Fruit fly (Drosophila melanogaster): ENCODE measurements around the gene DIP-gamma.

DIP-gamma gene

DNA sequence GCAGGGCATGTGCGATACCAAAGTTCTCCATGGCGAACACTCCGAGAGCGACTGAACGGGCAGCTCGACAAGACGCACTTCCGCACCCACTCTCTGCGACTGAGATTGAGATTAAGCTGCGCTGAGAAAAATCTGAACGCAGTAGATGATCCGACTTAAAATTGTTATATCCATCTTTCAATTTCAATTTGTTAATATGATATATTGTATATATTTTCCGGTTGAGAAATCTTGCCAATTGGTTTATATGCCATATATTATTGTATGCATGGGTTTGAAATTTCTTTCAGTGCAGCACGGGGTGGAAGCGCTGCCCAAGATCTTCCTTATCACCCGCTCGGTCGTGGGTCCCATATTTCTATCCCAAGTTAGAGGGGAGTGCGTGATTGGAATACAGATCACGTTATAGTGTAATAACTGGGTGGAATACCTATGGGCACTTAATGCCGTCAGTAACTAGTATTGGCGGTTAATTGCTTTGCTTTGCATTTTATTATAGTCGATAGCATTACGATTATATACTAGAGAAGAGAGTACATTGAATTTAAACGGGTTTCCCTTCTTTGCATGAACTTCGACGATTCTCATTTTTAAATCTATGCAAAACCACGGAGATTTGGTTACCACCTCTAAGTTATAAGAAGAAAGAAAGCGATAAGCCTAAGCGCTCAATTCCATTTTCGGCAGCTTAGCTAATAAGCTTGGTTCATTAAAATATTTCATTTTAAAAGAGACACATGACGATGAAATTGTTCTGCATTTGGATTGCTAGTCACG, 89.9 kb downstream of the DIP-gamma start, which contains the start of the genes Nepl19 and Nepl20:
Gene Nepl19 (minus strand): TSS at position 57 of the 777 bp plus-strand sequence.
Gene Nepl20 (plus strand): TSS at position 727 of the 777 bp plus-strand sequence.
- TF ChIP-seq kay (GFP tag; ENCODE audit: borderline replicate concordance), result no peak
- peak; percentile 58 for TF ChIP-seq Mnt (GFP tag; optimal IDR thresholded peaks at IDR 0.05)
- TF ChIP-seq Crg-1 (GFP tag; optimal IDR thresholded peaks at IDR 0.05), result peak; percentile 58
- TF ChIP-seq CG14711 (tag; optimal IDR thresholded peaks at IDR 0.05), result peak; percentile 79
- TF ChIP-seq CG7045 (GFP tag; optimal IDR thresholded peaks at IDR 0.05), result peak; percentile 83
- TF ChIP-seq Clk (GFP tag; optimal IDR thresholded peaks at IDR 0.05), result peak; percentile 85
- TF ChIP-seq CG7101 (tag; optimal IDR thresholded peaks at IDR 0.05), result peak; percentile 85
- TF ChIP-seq CG11617 (GFP tag; optimal IDR thresholded peaks at IDR 0.05), result peak; percentile 80
- peak; percentile 65 for TF ChIP-seq pad (GFP tag; optimal IDR thresholded peaks at IDR 0.05)
- no peak for TF ChIP-seq ovo (GFP tag; optimal IDR thresholded peaks at IDR 0.05)
- TF ChIP-seq Hr96 (GFP tag; optimal IDR thresholded peaks at IDR 0.05), result peak; percentile 61
- no peak for TF ChIP-seq bab1 (GFP tag; optimal IDR thresholded peaks at IDR 0.05)
- TF ChIP-seq CG12768 (GFP tag; optimal IDR thresholded peaks at IDR 0.05), result peak; percentile 95
- TF ChIP-seq cnc (optimal IDR thresholded peaks at IDR 0.05), result no peak
- TF ChIP-seq toe (GFP tag; optimal IDR thresholded peaks at IDR 0.05), result peak; percentile 70
- peak; percentile 68 for TF ChIP-seq tj (GFP tag; optimal IDR thresholded peaks at IDR 0.05)
- peak; percentile 20 for TF ChIP-seq CG1620 (GFP tag; optimal IDR thresholded peaks at IDR 0.05)
- peak; percentile 92 for TF ChIP-seq CG33017 (tag; optimal IDR thresholded peaks at IDR 0.05)
- TF ChIP-seq CG5204 (GFP tag; optimal IDR thresholded peaks at IDR 0.05), result peak; percentile 76
- TF ChIP-seq cic (GFP tag; optimal IDR thresholded peaks at IDR 0.05), result peak; percentile 74

DNA sequence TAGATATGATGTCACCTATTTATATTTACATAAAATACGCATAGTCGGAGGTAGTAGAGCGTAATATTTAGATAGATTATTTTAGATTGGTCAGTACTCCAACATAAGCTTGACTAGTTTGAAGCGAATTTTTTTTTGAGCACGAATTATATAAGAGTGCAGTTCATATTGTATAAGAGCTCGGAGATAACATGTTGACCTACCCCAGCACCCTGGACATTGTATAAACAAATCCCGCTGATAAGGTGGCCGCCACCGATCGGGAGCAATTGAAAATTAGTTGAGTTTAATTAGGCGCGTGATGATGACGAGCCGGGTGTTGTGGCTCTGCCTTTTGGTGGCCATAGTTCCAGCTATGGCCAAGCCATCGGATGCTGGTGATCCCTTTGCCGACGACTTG, 94.8 kb downstream of the DIP-gamma start, which contains the start of gene Nepl18:
Gene Nepl18 (plus strand): TSS at position 277 of the 400 bp plus-strand sequence.
- no peak for TF ChIP-seq Hr96 (GFP tag; optimal IDR thresholded peaks at IDR 0.05)
- TF ChIP-seq cic (GFP tag; optimal IDR thresholded peaks at IDR 0.05), result no peak
- TF ChIP-seq CG1620 (GFP tag; optimal IDR thresholded peaks at IDR 0.05), result no peak
- TF ChIP-seq CG12768 (GFP tag; optimal IDR thresholded peaks at IDR 0.05), result no peak
- no peak for TF ChIP-seq CG5204 (GFP tag; optimal IDR thresholded peaks at IDR 0.05)
- TF ChIP-seq cnc (optimal IDR thresholded peaks at IDR 0.05), result no peak
- TF ChIP-seq ovo (GFP tag; optimal IDR thresholded peaks at IDR 0.05), result no peak
- TF ChIP-seq tj (GFP tag; optimal IDR thresholded peaks at IDR 0.05), result no peak
- TF ChIP-seq pad (GFP tag; optimal IDR thresholded peaks at IDR 0.05), result no peak
- TF ChIP-seq Mnt (GFP tag; optimal IDR thresholded peaks at IDR 0.05), result no peak
- no peak for TF ChIP-seq CG33017 (tag; optimal IDR thresholded peaks at IDR 0.05)
- no peak for TF ChIP-seq CG7045 (GFP tag; optimal IDR thresholded peaks at IDR 0.05)
- TF ChIP-seq Clk (GFP tag; optimal IDR thresholded peaks at IDR 0.05), result no peak
- TF ChIP-seq toe (GFP tag; optimal IDR thresholded peaks at IDR 0.05), result no peak
- TF ChIP-seq CG14711 (tag; optimal IDR thresholded peaks at IDR 0.05), result no peak
- no peak for TF ChIP-seq bab1 (GFP tag; optimal IDR thresholded peaks at IDR 0.05)
- TF ChIP-seq CG7101 (tag; optimal IDR thresholded peaks at IDR 0.05), result no peak
- TF ChIP-seq CG11617 (GFP tag; optimal IDR thresholded peaks at IDR 0.05), result no peak
